Fruit fly (Drosophila melanogaster) whole organism, embryonic: ENCODE results near the gene Pcyt1.

Experiments
- Abd-B ChIP-seq: fragments of 200-800 bp; sonication (Bioruptor generic); optimal IDR thresholded peaks from 2 replicates; lab custom pipeline; 2018; ENCODE audit warnings: missing biosample characterization, mild to moderate bottlenecking, missing genetic modification characterization, moderate library complexity
- Adf1 ChIP-seq: fragments of 200-800 bp; sonication (Bioruptor generic); IDR thresholded peaks from 2 replicates; pipeline ENCODE4 v1.3.6; 2022; ENCODE audit warnings: missing biosample characterization, missing genetic modification characterization
- Atf6 ChIP-seq: fragments of 200-800 bp; sonication (Bioruptor generic); IDR thresholded peaks from 2 replicates; pipeline ENCODE4 v1.3.6; 2022; ENCODE audit warnings: missing biosample characterization, missing genetic modification characterization
- CG10979 ChIP-seq: fragments of 200-800 bp; sonication (Bioruptor generic); optimal IDR thresholded peaks from 2 replicates; lab custom pipeline; 2018; ENCODE audit warnings: missing biosample characterization, mild to moderate bottlenecking, missing genetic modification characterization, moderate library complexity
- CG12769 ChIP-seq: fragments of 200-800 bp; sonication (Bioruptor generic); optimal IDR thresholded peaks from 2 replicates; lab custom pipeline; 2019; ENCODE audit warnings: missing biosample characterization, mild to moderate bottlenecking, missing genetic modification characterization, moderate library complexity
- CG13287 ChIP-seq: fragments of 200-800 bp; sonication (Bioruptor generic); IDR thresholded peaks from 2 replicates; pipeline ENCODE4 v1.3.6; 2022; ENCODE audit warnings: missing biosample characterization, missing genetic modification characterization; ENCODE audit not compliant: partially characterized antibody
- CG13424 ChIP-seq: fragments of 200-800 bp; sonication (Bioruptor generic); optimal IDR thresholded peaks from 2 replicates; lab custom pipeline; 2019; ENCODE audit warnings: missing biosample characterization, mild to moderate bottlenecking, missing genetic modification characterization, moderate library complexity
- CG13624 ChIP-seq: fragments of 200-800 bp; sonication (Bioruptor generic); optimal IDR thresholded peaks from 2 replicates; lab custom pipeline; 2016; ENCODE audit warnings: missing biosample characterization, missing genetic modification characterization
- CG13894 ChIP-seq: fragments of 200-800 bp; sonication (Bioruptor generic); optimal IDR thresholded peaks from 3 replicates; lab custom pipeline; 2018; ENCODE audit warnings: missing biosample characterization, mild to moderate bottlenecking, missing genetic modification characterization, moderate library complexity
- CG2202 ChIP-seq: fragments of 200-800 bp; sonication (Bioruptor generic); optimal IDR thresholded peaks from 2 replicates; lab custom pipeline; 2018; ENCODE audit warnings: missing biosample characterization, mild to moderate bottlenecking, missing genetic modification characterization
- CG2678 ChIP-seq: fragments of 200-800 bp; sonication (Bioruptor generic); optimal IDR thresholded peaks from 3 replicates; lab custom pipeline; 2019; ENCODE audit warnings: missing biosample characterization, mild to moderate bottlenecking, missing genetic modification characterization, moderate library complexity
- CG2712 ChIP-seq: fragments of 200-800 bp; optimal IDR thresholded peaks from 3 replicates; lab custom pipeline; 2019; ENCODE audit warnings: missing biosample characterization, mild to moderate bottlenecking, missing genetic modification characterization, moderate library complexity
- CG3065 ChIP-seq: fragments of 200-800 bp; sonication (Bioruptor generic); optimal IDR thresholded peaks from 2 replicates; lab custom pipeline; 2016; ENCODE audit warnings: missing biosample characterization, missing genetic modification characterization
- CG31441 ChIP-seq: fragments of 200-800 bp; sonication (Bioruptor generic); IDR thresholded peaks from 2 replicates; pipeline ENCODE4 v1.3.6; 2022; ENCODE audit warnings: missing biosample characterization, missing genetic modification characterization
- CG3281 ChIP-seq: fragments of 200-800 bp; sonication (Bioruptor generic); optimal IDR thresholded peaks from 3 replicates; lab custom pipeline; 2017; ENCODE audit warnings: missing biosample characterization, mild to moderate bottlenecking, missing genetic modification characterization
- CG4328 ChIP-seq: fragments of 200-800 bp; sonication (Bioruptor generic); optimal IDR thresholded peaks from 3 replicates; lab custom pipeline; 2017; ENCODE audit warnings: missing biosample characterization, missing genetic modification reagents, missing genetic modification characterization
- CG4730 ChIP-seq: fragments of 200-800 bp; sonication (Bioruptor generic); IDR thresholded peaks from 2 replicates; pipeline ENCODE4 v1.3.6; 2022; ENCODE audit warnings: missing biosample characterization, missing genetic modification characterization
- CG6175 ChIP-seq: fragments of 200-800 bp; sonication (Bioruptor generic); IDR thresholded peaks from 3 replicates; pipeline ENCODE4 v1.3.6; 2022; ENCODE audit warnings: missing biosample characterization, missing genetic modification characterization
- CG7987 ChIP-seq: fragments of 200-800 bp; sonication (Bioruptor generic); optimal IDR thresholded peaks from 2 replicates; lab custom pipeline; 2018; ENCODE audit warnings: missing biosample characterization, mild to moderate bottlenecking, missing genetic modification characterization, moderate library complexity
- CG8944 ChIP-seq: fragments of 200-800 bp; sonication (Bioruptor generic); optimal IDR thresholded peaks from 3 replicates; lab custom pipeline; 2016; ENCODE audit warnings: missing biosample characterization, missing genetic modification characterization
- CG9817 ChIP-seq: fragments of 200-800 bp; sonication (Bioruptor generic); optimal IDR thresholded peaks from 2 replicates; lab custom pipeline; 2018; ENCODE audit warnings: missing biosample characterization, mild to moderate bottlenecking, missing genetic modification characterization, moderate library complexity
- CTCF ChIP-seq: fragments of 200-800 bp; sonication (Bioruptor generic); optimal IDR thresholded peaks from 2 replicates; lab custom pipeline; 2017; ENCODE audit warnings: missing biosample characterization, mild to moderate bottlenecking, missing genetic modification characterization, moderate library complexity
- CkIIα-i1 ChIP-seq: fragments of 200-800 bp; sonication (Bioruptor generic); IDR thresholded peaks from 2 replicates; pipeline ENCODE4 v1.3.6; 2022; ENCODE audit warnings: missing biosample characterization, missing genetic modification characterization
- D19A ChIP-seq: fragments of 200-800 bp; optimal IDR thresholded peaks from 3 replicates; lab custom pipeline; 2019; ENCODE audit warnings: missing biosample characterization, mild to moderate bottlenecking, missing genetic modification characterization, moderate library complexity
- Eip74EF ChIP-seq, 2 experiments: fragments of 200-800 bp in 1 of 2; fragments of >200 bp in 1 of 2; sonication (Bioruptor generic) in 1 of 2; optimal IDR thresholded peaks; 2 replicates each; lab custom pipeline; 2017 to 2019; ENCODE audit warnings: missing biosample characterization in 2 of 2, missing genetic modification characterization in 2 of 2, mild to moderate bottlenecking in 1 of 2, moderate library complexity in 1 of 2
- HHEX ChIP-seq: fragments of 200-800 bp; sonication (Bioruptor generic); optimal IDR thresholded peaks from 3 replicates; lab custom pipeline; 2017; ENCODE audit warnings: missing biosample characterization, mild to moderate bottlenecking, missing genetic modification characterization, missing genetic modification reagents
- Hmr ChIP-seq: fragments of 200-800 bp; sonication (Bioruptor generic); optimal IDR thresholded peaks from 3 replicates; lab custom pipeline; 2017; ENCODE audit warnings: mild to moderate bottlenecking, missing biosample characterization, missing genetic modification reagents, missing genetic modification characterization
- Rx ChIP-seq: fragments of 200-800 bp; sonication (Bioruptor generic); IDR thresholded peaks from 2 replicates; pipeline ENCODE4 v1.3.6; 2022; ENCODE audit warnings: missing biosample characterization, missing genetic modification characterization
- Trl ChIP-seq, 3 experiments: fragments of >200 bp in 2 of 3; fragments of 200-800 bp in 1 of 3; sonication (Bioruptor generic) in 1 of 3; optimal IDR thresholded peaks; 2 replicates in 1 of 3; 3 replicates in 2 of 3; lab custom pipeline; 2016 to 2017; ENCODE audit warnings: missing biosample characterization in 1 of 3, missing genetic modification characterization in 1 of 3
- ab ChIP-seq: fragments of 200-800 bp; sonication (Bioruptor generic); optimal IDR thresholded peaks from 2 replicates; lab custom pipeline; 2016; ENCODE audit warnings: missing biosample characterization, missing genetic modification characterization
- bowl ChIP-seq: fragments of 200-800 bp; sonication (Bioruptor generic); IDR thresholded peaks from 2 replicates; pipeline ENCODE4 v1.3.6; 2022; ENCODE audit warnings: missing biosample characterization, missing genetic modification characterization
- chm ChIP-seq: fragments of 200-800 bp; sonication (Bioruptor generic); IDR thresholded peaks from 2 replicates; pipeline ENCODE4 v1.3.6; 2022; ENCODE audit warnings: missing biosample characterization, missing genetic modification characterization
- da ChIP-seq: fragments of 200-800 bp; sonication (Bioruptor generic); optimal IDR thresholded peaks from 2 replicates; lab custom pipeline; 2016; ENCODE audit warnings: missing biosample characterization, missing genetic modification characterization
- dmrt99B ChIP-seq: fragments of 200-800 bp; sonication (Bioruptor generic); optimal IDR thresholded peaks from 2 replicates; lab custom pipeline; 2018; ENCODE audit warnings: missing biosample characterization, mild to moderate bottlenecking, missing genetic modification characterization, moderate library complexity
- dpn ChIP-seq, 2 experiments: fragments of 200-800 bp; sonication (Bioruptor generic); optimal IDR thresholded peaks; 3 replicates each; lab custom pipeline; 2016; ENCODE audit warnings: missing biosample characterization in 2 of 2, missing genetic modification characterization in 2 of 2
- ems ChIP-seq: fragments of 200-800 bp; sonication (Bioruptor generic); optimal IDR thresholded peaks from 3 replicates; lab custom pipeline; 2016; ENCODE audit warnings: missing biosample characterization, missing genetic modification characterization
- eyg ChIP-seq: fragments of 200-800 bp; sonication (Bioruptor generic); optimal IDR thresholded peaks from 3 replicates; lab custom pipeline; 2016; ENCODE audit warnings: missing biosample characterization, missing genetic modification characterization
- gce ChIP-seq: fragments of 200-800 bp; sonication (Bioruptor generic); IDR thresholded peaks from 3 replicates; pipeline ENCODE4 v1.3.6; 2022; ENCODE audit warnings: missing biosample characterization, missing genetic modification characterization
- grn ChIP-seq: fragments of 200-800 bp; sonication (Bioruptor generic); optimal IDR thresholded peaks from 3 replicates; lab custom pipeline; 2017; ENCODE audit warnings: missing biosample characterization, missing genetic modification characterization
- hbn ChIP-seq: fragments of 200-800 bp; sonication (Bioruptor generic); IDR thresholded peaks from 2 replicates; pipeline ENCODE4 v1.3.6; 2022; ENCODE audit warnings: missing biosample characterization, missing genetic modification characterization; ENCODE audit not compliant: partially characterized antibody
- mld ChIP-seq: fragments of 200-800 bp; sonication (Bioruptor generic); IDR thresholded peaks from 3 replicates; pipeline ENCODE4 v1.3.6; 2022; ENCODE audit warnings: missing biosample characterization, missing genetic modification characterization; ENCODE audit not compliant: partially characterized antibody
- nerfin-2 ChIP-seq: fragments of 200-800 bp; sonication (Bioruptor generic); IDR thresholded peaks from 2 replicates; pipeline ENCODE4 v1.3.6; 2022; ENCODE audit warnings: missing biosample characterization, missing genetic modification characterization; ENCODE audit not compliant: partially characterized antibody
- odd ChIP-seq: fragments of 200-800 bp; sonication (Bioruptor generic); optimal IDR thresholded peaks from 2 replicates; lab custom pipeline; 2017; ENCODE audit warnings: missing biosample characterization, mild to moderate bottlenecking, missing genetic modification characterization
- pita ChIP-seq: fragments of 200-800 bp; sonication (Bioruptor generic); optimal IDR thresholded peaks from 2 replicates; lab custom pipeline; 2017; ENCODE audit warnings: missing biosample characterization, mild to moderate bottlenecking, missing genetic modification characterization
- psq ChIP-seq: fragments of 200-800 bp; sonication (Bioruptor generic); optimal IDR thresholded peaks from 2 replicates; lab custom pipeline; 2017; ENCODE audit warnings: missing biosample characterization, missing genetic modification characterization
- row ChIP-seq: fragments of 200-800 bp; sonication (Bioruptor generic); IDR thresholded peaks from 3 replicates; pipeline ENCODE4 v1.3.6; 2022; ENCODE audit warnings: missing biosample characterization, missing genetic modification characterization
- schlank ChIP-seq: fragments of 200-800 bp; sonication (Bioruptor generic); optimal IDR thresholded peaks from 2 replicates; lab custom pipeline; 2018; ENCODE audit warnings: missing biosample characterization, mild to moderate bottlenecking, missing genetic modification characterization
- sens ChIP-seq: fragments of 200-800 bp; sonication (Bioruptor generic); peaks from one replicate; lab custom pipeline; 2016; ENCODE audit warnings: missing biosample characterization, missing genetic modification characterization
- so ChIP-seq: fragments of 200-800 bp; sonication (Bioruptor generic); IDR thresholded peaks from 3 replicates; pipeline ENCODE4 v1.3.6; 2022; ENCODE audit warnings: missing biosample characterization, missing genetic modification characterization
- sr ChIP-seq: fragments of 200-800 bp; sonication (Bioruptor generic); IDR thresholded peaks from 3 replicates; pipeline ENCODE4 v1.3.6; 2022; ENCODE audit warnings: missing biosample characterization, missing genetic modification characterization
- stc ChIP-seq: fragments of 200-800 bp; sonication (Bioruptor generic); IDR thresholded peaks from 2 replicates; pipeline ENCODE4 v1.3.6; 2022; ENCODE audit warnings: missing biosample characterization, missing genetic modification characterization
- yki ChIP-seq: fragments of >200 bp; optimal IDR thresholded peaks from 3 replicates; lab custom pipeline; 2018

Pcyt1 gene

dm6 chr3L:1584781-1585180, 38.9 kb downstream of the Pcyt1 start:
- no peak for TF ChIP-seq Atf6
- TF ChIP-seq CG12769 (tag; lab: Kevin White, UChicago) = no peak
- no peak for TF ChIP-seq CG4328 (GFP tag; lab: Kevin White, UChicago)
- no peak for TF ChIP-seq mld (GFP tag; lab: Robert Waterston, UW)
- no peak for TF ChIP-seq CG7987
- no peak for TF ChIP-seq nerfin-2 (GFP tag; lab: Robert Waterston, UW)
- peak; percentile 81 for TF ChIP-seq D19A (tag; lab: Kevin White, UChicago)
- no peak for TF ChIP-seq CG6175 (GFP tag; lab: Robert Waterston, UW)
- TF ChIP-seq Adf1 (GFP tag; lab: Robert Waterston, UW) = no peak
- TF ChIP-seq Trl (optimal IDR thresholded peaks at IDR 0.05; lab: Kevin White, UChicago) = no peak
- no peak for TF ChIP-seq Trl (GFP tag; optimal IDR thresholded peaks at IDR 0.05; lab: Kevin White, UChicago)
- TF ChIP-seq sens (GFP tag; lab: Kevin White, UChicago) = peak; percentile 67
- no peak for TF ChIP-seq Abd-B (GFP tag; lab: Kevin White, UChicago)
- 0 out of 2 replicates have a peak, but pooled peaks have one; percentile 30 for TF ChIP-seq stc (GFP tag; lab: Robert Waterston, UW)
- no peak for TF ChIP-seq CG2202 (tag; lab: Kevin White, UChicago)
- 0 out of 2 replicates have a peak, but pooled peaks have one; percentile 18 for TF ChIP-seq CG4730
- TF ChIP-seq Rx (GFP tag; lab: Robert Waterston, UW) = no peak
- no peak for TF ChIP-seq CG13624
- no peak for TF ChIP-seq ab (GFP tag; lab: Kevin White, UChicago)
- 0 out of 3 replicates have a peak, but pooled peaks have one; percentile 26 for TF ChIP-seq row (GFP tag; lab: Robert Waterston, UW)
- no peak for TF ChIP-seq so
- no peak for TF ChIP-seq grn (GFP tag; lab: Kevin White, UChicago)
- no peak for TF ChIP-seq da (GFP tag; lab: Kevin White, UChicago)
- TF ChIP-seq schlank = no peak
- no peak for TF ChIP-seq CG13424
- no peak for TF ChIP-seq eyg (GFP tag; lab: Kevin White, UChicago)
- TF ChIP-seq bowl = no peak
- no peak for TF ChIP-seq dpn (GFP tag; optimal IDR thresholded peaks at IDR 0.05; lab: Kevin White, UChicago)
- TF ChIP-seq gce (GFP tag; lab: Robert Waterston, UW) = 0 out of 3 replicates have a peak, but pooled peaks have one; percentile 6
- 0 out of 3 replicates have a peak, but pooled peaks have one; percentile 36 for TF ChIP-seq sr (GFP tag; lab: Robert Waterston, UW)
- TF ChIP-seq hbn (GFP tag; lab: Robert Waterston, UW) = no peak
- no peak for TF ChIP-seq psq
- TF ChIP-seq chm = no peak
- no peak for TF ChIP-seq CG3065
- TF ChIP-seq CG2678 = peak; percentile 28
- no peak for TF ChIP-seq Hmr (GFP tag; lab: Kevin White, UChicago)
- peak; percentile 36 for TF ChIP-seq CG2712 (tag; lab: Kevin White, UChicago)
- no peak for TF ChIP-seq CG13894
- TF ChIP-seq HHEX (GFP tag; lab: Kevin White, UChicago) = peak; percentile 8
- TF ChIP-seq CG31441 (GFP tag; lab: Robert Waterston, UW) = 0 out of 2 replicates have a peak, but pooled peaks have one; percentile 31
- no peak for TF ChIP-seq CG9817 (tag; lab: Kevin White, UChicago)
- no peak for TF ChIP-seq ems (GFP tag; lab: Kevin White, UChicago)
- TF ChIP-seq CG13287 = no peak
- TF ChIP-seq dmrt99B (tag; lab: Kevin White, UChicago) = peak; percentile 69
- no peak for TF ChIP-seq CTCF (GFP tag; lab: Kevin White, UChicago)
- TF ChIP-seq CkIIα-i1 (GFP tag; lab: Robert Waterston, UW) = no peak
- no peak for TF ChIP-seq odd (GFP tag; lab: Kevin White, UChicago)
- no peak for TF ChIP-seq CG3281 (GFP tag; lab: Kevin White, UChicago)
- no peak for TF ChIP-seq Eip74EF (GFP tag; optimal IDR thresholded peaks at IDR 0.05; lab: Kevin White, UChicago)
- peak; percentile 24 for TF ChIP-seq CG10979 (tag; lab: Kevin White, UChicago)
- no peak for TF ChIP-seq pita
- no peak for TF ChIP-seq yki (lab: Kevin White, UChicago)
- TF ChIP-seq CG8944 (GFP tag; lab: Kevin White, UChicago) = no peak
